Fruit fly (Drosophila melanogaster): ENCODE data around the gene CG2931.
A peak's percentile ranks its signal among the peaks of the same experiment; 100 is the strongest.

CG2931 gene

DNA sequence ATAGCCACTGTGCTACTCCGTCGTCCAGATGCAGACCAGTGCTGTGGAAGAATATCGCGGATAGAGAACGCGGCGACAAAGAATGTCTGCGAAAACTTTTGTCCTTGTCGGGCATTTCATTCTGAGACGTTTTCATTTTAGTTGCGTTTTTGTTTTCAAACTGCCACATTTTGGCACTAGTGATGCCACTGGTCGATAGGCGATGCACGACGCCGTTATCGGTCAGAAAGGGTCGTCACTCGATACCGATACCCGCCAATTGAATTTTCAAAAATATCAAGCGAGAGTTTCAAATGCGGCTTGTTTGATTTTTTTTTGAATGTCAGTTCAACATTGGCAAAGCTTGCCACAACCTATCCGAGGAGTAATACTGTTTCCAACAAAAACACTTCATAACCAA, 18.0 kb downstream of the CG2931 start:
- no peak for TF ChIP-seq CG17801 (GFP tag; optimal IDR thresholded peaks at IDR 0.05; ENCODE audit: partially characterized antibody)

DNA sequence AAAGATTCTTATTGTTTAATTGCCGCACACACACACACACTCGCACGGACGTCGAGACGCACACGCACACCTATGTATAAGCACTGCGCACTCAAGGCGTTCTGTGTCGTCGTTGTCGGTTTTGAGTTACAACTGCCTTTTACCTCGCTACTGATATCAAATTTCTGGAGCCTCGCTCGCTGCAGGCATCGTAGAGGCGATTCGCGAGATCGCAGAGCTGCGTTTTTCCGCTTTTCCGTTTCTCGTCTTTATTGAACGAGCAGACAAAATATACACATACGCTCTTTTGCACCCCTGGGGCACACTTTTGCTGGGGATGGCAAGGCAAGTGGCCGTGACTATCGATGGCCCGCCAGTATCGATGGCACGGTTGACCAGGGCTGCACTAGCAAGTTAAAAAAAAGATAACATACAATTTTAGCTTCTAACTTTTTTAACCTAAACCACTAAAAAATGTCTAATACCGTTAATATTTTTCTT, 20.9 kb downstream of the CG2931 start, which contains the start of gene CG2519:
Gene CG2519, minus strand, starts transcription at position 312 of the 480 bp plus-strand sequence.
- peak; percentile 31 for TF ChIP-seq CG17801 (GFP tag; optimal IDR thresholded peaks at IDR 0.05; ENCODE audit: partially characterized antibody)

DNA sequence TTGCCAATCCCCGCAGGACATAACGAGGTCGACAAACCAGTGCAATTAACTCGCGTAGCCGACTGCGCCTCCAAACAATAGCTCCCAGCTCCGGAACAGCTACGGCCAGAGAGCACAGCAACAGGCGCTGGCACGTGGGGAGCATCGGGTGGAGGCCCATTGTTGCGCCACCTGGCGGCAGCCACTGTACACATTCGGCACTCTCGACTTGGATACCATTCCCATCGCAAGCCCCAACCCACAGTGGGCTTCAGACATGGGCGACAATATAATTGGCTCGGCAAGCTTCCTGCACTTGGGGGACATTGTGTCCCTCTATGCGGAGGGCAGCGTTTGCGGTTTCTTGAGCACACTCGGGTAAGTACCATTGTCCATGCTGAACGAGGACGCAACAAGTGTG, 40.9 kb downstream of the CG2931 start:
- TF ChIP-seq CG17801 (GFP tag; optimal IDR thresholded peaks at IDR 0.05; ENCODE audit: partially characterized antibody): no peak

DNA sequence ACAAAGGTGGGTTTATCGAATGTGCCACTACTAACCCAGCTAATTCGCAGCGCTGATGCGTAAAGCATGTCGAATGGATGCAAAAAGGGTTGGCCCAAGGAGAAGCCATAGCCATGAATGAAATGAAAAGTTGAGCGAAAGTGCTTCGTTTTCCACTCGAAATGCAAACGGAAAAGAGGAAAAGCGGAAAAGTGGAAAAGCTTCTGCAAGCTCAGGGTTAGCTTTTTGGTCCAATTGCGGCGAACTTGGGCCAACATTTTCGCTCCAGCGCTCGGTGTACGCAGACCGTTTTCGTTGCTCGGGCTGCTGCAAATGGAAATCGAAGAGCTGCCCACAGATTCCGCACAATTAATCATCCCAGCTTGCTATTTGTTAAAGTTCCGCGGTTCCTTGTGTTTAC, 43.6 kb downstream of the CG2931 start:
- no peak for TF ChIP-seq CG17801 (GFP tag; optimal IDR thresholded peaks at IDR 0.05; ENCODE audit: partially characterized antibody)

DNA sequence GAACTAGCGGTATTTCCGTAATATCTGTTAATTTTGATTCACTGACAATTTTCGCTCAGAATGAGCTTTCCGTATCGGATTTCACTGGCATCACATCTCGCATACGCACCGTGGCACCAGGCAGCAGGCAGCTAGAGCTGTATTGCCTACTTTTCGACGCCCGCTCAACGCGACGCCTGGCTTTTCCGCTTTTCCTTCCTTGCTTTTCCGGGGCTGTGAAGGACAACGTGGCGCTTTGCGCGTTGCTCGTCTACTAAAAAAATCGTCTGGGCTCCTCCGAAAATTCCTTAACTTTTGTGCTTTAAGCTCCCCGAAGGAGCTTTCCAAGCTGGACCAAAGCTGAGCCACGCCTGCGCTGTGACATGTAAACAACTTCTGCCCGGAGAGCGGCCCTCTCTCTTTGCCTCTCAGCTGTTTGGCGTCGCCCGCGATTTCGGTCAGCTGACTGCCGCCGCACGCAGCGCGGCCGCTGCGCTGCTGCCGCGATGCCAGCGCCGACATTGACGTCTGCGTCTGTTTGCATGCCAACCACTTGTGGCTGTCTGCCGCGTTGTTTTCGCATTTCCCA, 45.3 kb downstream of the CG2931 start, which contains the start of the genes CG43845 and Nmdar1:
Gene CG43845, minus strand, starts transcription at position 51 of the 568 bp plus-strand sequence.
Gene Nmdar1, minus strand, starts transcription at position 259 of the 568 bp plus-strand sequence.
- TF ChIP-seq CG17801 (GFP tag; optimal IDR thresholded peaks at IDR 0.05; ENCODE audit: partially characterized antibody): no peak

DNA sequence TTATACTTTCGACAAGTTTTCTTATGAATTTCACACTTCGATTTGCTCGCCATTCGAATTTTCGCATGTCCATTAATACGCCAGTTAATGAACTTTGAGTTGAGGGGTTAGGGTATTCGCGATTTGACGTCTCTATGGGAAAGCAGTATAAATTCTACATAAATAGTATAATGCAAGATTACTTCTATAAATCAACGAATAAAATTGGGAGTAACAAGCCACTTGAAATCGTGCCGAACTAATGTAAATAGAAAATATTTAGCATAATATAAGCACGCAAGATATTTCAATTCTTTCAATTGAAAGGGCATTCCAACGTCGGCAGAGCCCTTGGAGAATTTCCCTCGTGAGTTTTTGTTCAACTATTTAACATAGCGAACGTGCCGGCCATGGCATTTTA, 47.8 kb downstream of the CG2931 start:
- TF ChIP-seq CG17801 (GFP tag; optimal IDR thresholded peaks at IDR 0.05; ENCODE audit: partially characterized antibody): peak; percentile 58

DNA sequence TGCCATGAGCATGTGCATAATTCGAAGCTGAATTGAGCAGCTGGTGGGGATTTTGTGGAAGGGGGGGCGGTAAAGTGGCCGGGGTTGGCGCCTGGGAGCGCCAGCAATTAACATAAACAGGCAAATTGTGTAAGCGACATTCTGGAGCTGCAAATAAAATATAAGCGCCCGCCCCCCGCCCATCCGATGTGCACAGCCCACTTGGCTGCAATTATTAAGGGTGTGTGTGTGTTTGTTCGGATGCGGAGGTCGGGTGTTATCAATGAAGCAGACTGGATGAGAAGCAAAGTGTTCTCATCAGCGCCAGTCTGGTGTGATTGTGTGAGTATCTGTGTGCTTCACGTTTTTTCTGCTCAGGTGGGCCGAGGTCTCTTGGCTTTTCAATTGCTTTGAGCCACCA, 48.6 kb downstream of the CG2931 start:
- TF ChIP-seq CG17801 (GFP tag; optimal IDR thresholded peaks at IDR 0.05; ENCODE audit: partially characterized antibody): no peak

DNA sequence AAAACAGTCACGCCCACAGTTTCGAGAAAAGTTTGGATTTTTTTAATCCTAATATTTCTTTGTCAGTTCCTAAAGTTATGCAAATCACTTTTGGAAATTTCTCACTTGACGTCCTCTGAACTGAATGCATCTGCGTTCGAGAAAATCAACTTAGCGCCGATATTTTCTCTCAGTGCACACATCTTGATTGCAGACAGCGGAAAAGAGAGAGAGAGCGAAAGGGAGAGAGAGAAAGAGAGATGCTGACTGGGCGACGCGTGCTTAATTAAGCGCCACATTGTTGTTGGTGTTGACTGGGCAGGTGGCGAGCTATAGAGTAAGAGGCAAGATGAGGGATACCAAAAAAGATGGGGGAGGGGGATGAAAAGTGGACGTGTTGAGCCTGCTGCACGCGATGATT, 49.8 kb downstream of the CG2931 start:
- no peak for TF ChIP-seq CG17801 (GFP tag; optimal IDR thresholded peaks at IDR 0.05; ENCODE audit: partially characterized antibody)

DNA sequence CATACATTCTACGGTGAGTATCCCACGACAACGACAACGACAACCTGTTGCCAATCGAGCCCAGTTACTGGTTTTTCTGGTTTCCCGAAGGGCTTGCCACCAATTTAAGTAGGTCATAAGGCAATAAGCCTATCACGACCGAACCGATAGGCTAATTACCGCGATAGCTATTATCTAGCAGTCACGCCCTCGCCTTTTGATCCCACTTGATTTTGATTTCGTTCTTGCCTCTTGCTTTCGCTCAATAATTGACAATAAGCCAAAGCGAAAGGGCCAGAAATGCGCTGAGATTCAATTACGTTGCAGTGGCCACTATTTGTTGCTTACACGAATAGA, 50.6 kb downstream of the CG2931 start:
- TF ChIP-seq CG17801 (GFP tag; optimal IDR thresholded peaks at IDR 0.05; ENCODE audit: partially characterized antibody): no peak

All from ovary, adult (tissue).